Worm (Caenorhabditis elegans): ENCODE data around the gene F10E9.2.

Gene F10E9.2

DNA sequence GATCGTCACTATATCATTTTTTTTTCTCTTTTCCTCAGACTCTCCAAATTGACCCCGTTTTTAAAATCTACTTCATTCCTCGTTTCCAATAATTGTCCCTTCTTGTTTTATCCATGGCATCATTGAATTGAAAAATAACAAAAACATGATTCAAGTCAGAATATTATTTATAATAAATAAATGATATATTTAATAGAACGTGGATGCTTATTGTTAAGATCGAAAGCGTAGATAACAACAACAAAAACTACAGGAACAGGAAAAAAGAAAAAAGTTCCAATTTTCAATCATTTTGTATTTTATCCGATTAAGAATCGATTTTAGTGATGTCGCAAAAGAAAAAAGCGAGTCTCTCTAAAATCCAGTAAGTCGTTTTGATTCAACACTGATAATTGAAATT, at the start of gene F10E9.2:
Gene F10E9.2, plus strand, starts transcription at position 301 of the 400 bp plus-strand sequence.
- no peak for TF ChIP-seq Y56A3A.18 (GFP tag; IDR thresholded peaks at IDR 0.05)
- no peak for TF ChIP-seq K12H6.12 (tag; optimal IDR thresholded peaks at IDR 0.05)
- TF ChIP-seq atf-7 (tag; optimal IDR thresholded peaks at IDR 0.05): no peak
- no peak for TF ChIP-seq lin-54 (GFP tag; optimal IDR thresholded peaks at IDR 0.05)

DNA sequence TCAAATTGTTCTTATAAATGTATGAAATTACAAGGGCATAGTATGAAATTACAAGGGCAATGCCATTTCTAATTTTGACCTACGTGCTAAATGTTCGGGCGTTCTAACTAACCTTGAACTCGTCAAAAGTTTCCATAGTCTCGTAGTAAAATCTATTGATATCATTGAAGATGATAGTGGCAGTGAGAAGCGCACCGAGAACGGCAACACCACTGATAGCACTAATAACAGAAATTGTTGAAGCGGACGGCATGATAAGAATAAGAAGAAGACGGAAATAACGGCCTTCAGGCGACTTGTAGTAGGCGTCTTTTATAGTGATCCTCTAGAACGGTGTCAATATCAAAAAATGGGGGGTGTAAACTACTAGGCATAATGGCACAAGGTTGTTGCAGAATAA, 49.1 kb upstream of the F10E9.2 start, which contains the start of gene col-91:
Gene col-91, minus strand, starts transcription at position 288 of the 400 bp plus-strand sequence.
- no peak for TF ChIP-seq lsy-27 (tag; optimal IDR thresholded peaks at IDR 0.05; ENCODE audit: borderline replicate concordance, insufficient read depth)
- TF ChIP-seq C06A6.2 (GFP tag; conservative IDR thresholded peaks at IDR 0.05): no peak
- TF ChIP-seq hrde-1 (tag; optimal IDR thresholded peaks at IDR 0.05; ENCODE audit: borderline replicate concordance): no peak
- no peak for TF ChIP-seq egrh-3 (GFP tag; IDR thresholded peaks at IDR 0.05)
- no peak for TF ChIP-seq ceh-58 (GFP tag; IDR thresholded peaks at IDR 0.05)
- TF ChIP-seq nhr-27 (tag; optimal IDR thresholded peaks at IDR 0.05): no peak
- TF ChIP-seq bed-1 (GFP tag; IDR thresholded peaks at IDR 0.05): no peak
- TF ChIP-seq dpl-1 (GFP tag; optimal IDR thresholded peaks at IDR 0.05): no peak
- TF ChIP-seq ztf-22 (GFP tag; optimal IDR thresholded peaks at IDR 0.05): no peak
- no peak for TF ChIP-seq ztf-28 (GFP tag; IDR thresholded peaks at IDR 0.05)
- no peak for TF ChIP-seq cebp-1 (GFP tag; IDR thresholded peaks at IDR 0.05)
- no peak for TF ChIP-seq cebp-1 (tag; optimal IDR thresholded peaks at IDR 0.05)
- TF ChIP-seq madf-6 (GFP tag; IDR thresholded peaks at IDR 0.05): no peak
- TF ChIP-seq ceh-100 (GFP tag; IDR thresholded peaks at IDR 0.05): no peak
- TF ChIP-seq tbp1 (GFP tag; optimal IDR thresholded peaks at IDR 0.05): no peak
- no peak for TF ChIP-seq K11D2.4 (GFP tag; IDR thresholded peaks at IDR 0.05)

DNA sequence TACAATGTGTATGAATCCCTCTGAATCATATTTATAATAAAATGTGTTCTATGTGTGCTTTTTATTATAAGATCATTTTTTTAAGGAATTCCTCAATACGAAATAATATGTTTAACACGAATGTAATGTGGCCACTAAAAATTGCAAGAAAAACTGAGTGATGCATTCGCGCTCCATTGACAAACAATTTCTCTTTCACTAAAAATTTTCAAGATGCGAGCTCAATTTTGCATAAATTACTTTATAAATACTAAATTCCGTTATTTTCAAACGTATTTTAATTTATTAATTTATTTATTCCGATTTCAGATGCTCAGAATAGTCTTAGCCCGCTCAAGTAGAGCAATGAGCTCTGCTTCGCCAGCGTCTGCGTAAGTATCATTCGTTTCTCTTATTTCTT, 46.7 kb upstream of the F10E9.2 start, which contains the start of gene mrps-9:
Gene mrps-9, plus strand, starts transcription at position 310 of the 400 bp plus-strand sequence.
- TF ChIP-seq mcd-1 (GFP tag; IDR thresholded peaks at IDR 0.05) (peak; percentile 86), F33H1.4 (GFP tag; IDR thresholded peaks at IDR 0.05) (no peak), rcor-1 (GFP tag; IDR thresholded peaks at IDR 0.05) (no peak), hmg-20 (GFP tag; IDR thresholded peaks at IDR 0.05) (no peak), attf-3 (GFP tag; conservative IDR thresholded peaks at IDR 0.05) (no peak; the same call in 1 of the 2 replicates)

DNA sequence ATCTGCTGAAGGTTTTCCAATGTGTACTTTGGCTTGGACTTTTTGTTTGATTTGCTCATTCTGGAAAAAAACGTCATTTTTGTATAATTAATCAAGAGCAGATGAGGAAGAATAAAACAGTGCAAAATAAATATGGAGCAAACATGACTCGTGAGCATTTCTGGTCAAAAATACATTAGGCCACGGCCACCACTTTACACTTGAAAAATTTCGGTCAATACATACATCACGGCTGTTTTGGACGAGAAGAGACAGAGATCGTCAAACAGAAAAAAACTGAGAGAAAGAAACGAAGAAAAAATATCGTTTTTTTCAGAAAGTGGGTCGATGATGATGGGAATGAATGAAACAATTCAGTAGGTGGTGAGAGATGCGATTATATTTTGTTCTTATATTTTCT, 44.2 kb upstream of the F10E9.2 start, which contains the start of the genes F09G8.7 and crn-7:
Gene F09G8.7, minus strand, starts transcription at position 60 of the 400 bp plus-strand sequence.
Gene crn-7, plus strand, starts transcription at position 236 of the 400 bp plus-strand sequence.
- TF ChIP-seq F23B12.7 (tag; optimal IDR thresholded peaks at IDR 0.05; ENCODE audit: insufficient read depth) (peak; percentile 29), B0019.2 (GFP tag; conservative IDR thresholded peaks at IDR 0.05) (no peak), nhr-80 (tag; optimal IDR thresholded peaks at IDR 0.05) (peak; percentile 53), nfya-2 (GFP tag; IDR thresholded peaks at IDR 0.05) (no peak), mcd-1 (GFP tag; IDR thresholded peaks at IDR 0.05) (0 out of 2 replicates have a peak, but pooled peaks have one; percentile 21), attf-5 (GFP tag; optimal IDR thresholded peaks at IDR 0.05) (peak; percentile 44), dox-1 (GFP tag; IDR thresholded peaks at IDR 0.05) (peak; percentile 35; the same call in 1 of the 2 replicates)

DNA sequence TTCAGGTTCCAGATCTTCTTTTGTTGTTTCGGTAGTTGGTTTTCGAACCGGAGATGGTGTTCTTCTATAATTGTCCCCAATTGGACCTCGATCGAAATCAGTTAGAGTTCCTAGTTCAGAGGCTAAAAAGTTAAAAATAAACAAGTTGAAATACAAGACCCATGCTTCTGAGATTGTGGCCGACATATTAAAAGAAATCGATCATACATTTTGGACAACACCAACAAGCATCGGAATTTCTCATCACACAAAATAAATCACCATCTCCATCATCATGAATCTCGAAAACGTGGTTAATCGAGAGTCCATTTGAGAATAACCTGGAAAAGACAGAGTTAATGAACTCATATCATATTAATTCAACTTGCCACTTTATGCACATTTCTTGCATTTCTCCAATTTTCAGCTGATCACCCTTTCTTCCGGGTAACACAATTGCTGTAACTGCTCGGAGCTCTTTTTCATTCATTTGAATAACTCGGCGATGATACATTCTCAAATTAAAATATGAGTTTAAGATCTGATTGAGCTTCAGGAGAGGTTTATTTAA, 40.7 kb upstream of the F10E9.2 start, which contains the start of the genes mps-4 and F09G8.10:
Gene mps-4, minus strand, starts transcription at position 101 of the 550 bp plus-strand sequence.
Gene F09G8.10, minus strand, starts transcription at position 500 of the 550 bp plus-strand sequence.
- no peak for TF ChIP-seq hmg-1.2 (GFP tag; IDR thresholded peaks at IDR 0.05)
- no peak for TF ChIP-seq lin-35 (GFP tag; optimal IDR thresholded peaks at IDR 0.05)
- no peak for TF ChIP-seq F57A8.1 (GFP tag; optimal IDR thresholded peaks at IDR 0.05)
- TF ChIP-seq lin-40 (tag; optimal IDR thresholded peaks at IDR 0.05): no peak
- no peak for TF ChIP-seq ztf-22 (GFP tag; optimal IDR thresholded peaks at IDR 0.05)
- TF ChIP-seq B0261.1 (tag; optimal IDR thresholded peaks at IDR 0.05): no peak
- no peak for TF ChIP-seq unc-130 (GFP tag; optimal IDR thresholded peaks at IDR 0.05)
